Worm (Caenorhabditis elegans): ENCODE data around the gene ZK896.4.
A peak's percentile ranks its signal among the peaks of the same experiment; 100 is the strongest.

ZK896.4 gene

ce11 chrIV:12901602-12902001, 18.5 kb upstream of the ZK896.4 start:
- TF ChIP-seq pqm-1 (tag; optimal IDR thresholded peaks at IDR 0.05) (peak; percentile 51), jun-1 (tag; optimal IDR thresholded peaks at IDR 0.05) (peak; percentile 50), elt-2 (tag; optimal IDR thresholded peaks at IDR 0.05) (peak; percentile 86), ZK546.5 (tag; optimal IDR thresholded peaks at IDR 0.05) (no peak), ceh-82 (tag; optimal IDR thresholded peaks at IDR 0.05) (no peak), nhr-28 (tag; optimal IDR thresholded peaks at IDR 0.05) (no peak), egl-27 (tag; optimal IDR thresholded peaks at IDR 0.05) (no peak)

ce11 chrIV:12900267-12900666, 17.2 kb upstream of the ZK896.4 start, which contains the start of gene K08D8.10:
K08D8.10 (plus strand) TSS chrIV:12900567.
- TF ChIP-seq snpc-4 (tag; optimal IDR thresholded peaks at IDR 0.05), result no peak
- TF ChIP-seq jun-1 (tag; optimal IDR thresholded peaks at IDR 0.05), result no peak
- no peak for TF ChIP-seq unc-39 (tag; optimal IDR thresholded peaks at IDR 0.05)
- TF ChIP-seq lin-39 (tag; optimal IDR thresholded peaks at IDR 0.05), result no peak
- no peak for TF ChIP-seq ceh-16 (tag; optimal IDR thresholded peaks at IDR 0.05)
- no peak for TF ChIP-seq nhr-28 (tag; optimal IDR thresholded peaks at IDR 0.05)
- no peak for TF ChIP-seq aly-2 (tag; optimal IDR thresholded peaks at IDR 0.05)
- TF ChIP-seq elt-1 (tag; optimal IDR thresholded peaks at IDR 0.05), result no peak
- TF ChIP-seq nhr-237 (tag; optimal IDR thresholded peaks at IDR 0.05), result no peak
- no peak for TF ChIP-seq eor-1 (tag; optimal IDR thresholded peaks at IDR 0.05)

ce11 chrIV:12899392-12899791, 16.3 kb upstream of the ZK896.4 start, which contains the start of gene K08D8.9:
K08D8.9 (plus strand) TSS chrIV:12899692.
- TF ChIP-seq fkh-2 (tag; optimal IDR thresholded peaks at IDR 0.05), result no peak
- no peak for TF ChIP-seq elt-1 (tag; optimal IDR thresholded peaks at IDR 0.05)
- no peak for TF ChIP-seq nhr-28 (tag; optimal IDR thresholded peaks at IDR 0.05)
- no peak for TF ChIP-seq nhr-67 (tag; optimal IDR thresholded peaks at IDR 0.05)
- no peak for TF ChIP-seq lin-15B (tag; optimal IDR thresholded peaks at IDR 0.05)

ce11 chrIV:12898823-12899222, 15.7 kb upstream of the ZK896.4 start:
- TF ChIP-seq nfya-1 (tag; optimal IDR thresholded peaks at IDR 0.05; ENCODE audit: insufficient read depth) (no peak), elt-2 (tag; optimal IDR thresholded peaks at IDR 0.05) (peak; percentile 10), egl-5 (tag; optimal IDR thresholded peaks at IDR 0.05) (no peak), pha-4 (tag; optimal IDR thresholded peaks at IDR 0.05) (peak; percentile 10), daf-12 (tag; optimal IDR thresholded peaks at IDR 0.05) (no peak)

ce11 chrIV:12897146-12897545, 14.1 kb upstream of the ZK896.4 start:
- TF ChIP-seq ceh-28 (tag; optimal IDR thresholded peaks at IDR 0.05) (no peak), jun-1 (tag; optimal IDR thresholded peaks at IDR 0.05) (no peak), mml-1 (tag; optimal IDR thresholded peaks at IDR 0.05) (no peak), tbx-2 (tag; optimal IDR thresholded peaks at IDR 0.05) (no peak), daf-12 (tag; optimal IDR thresholded peaks at IDR 0.05) (no peak), elt-1 (tag; optimal IDR thresholded peaks at IDR 0.05) (no peak), pqm-1 (tag; optimal IDR thresholded peaks at IDR 0.05) (no peak), nhr-77 (tag; optimal IDR thresholded peaks at IDR 0.05) (no peak), aly-2 (tag; optimal IDR thresholded peaks at IDR 0.05) (no peak), lsy-12 (tag; optimal IDR thresholded peaks at IDR 0.05) (no peak), sea-2 (GFP tag; optimal IDR thresholded peaks at IDR 0.05) (no peak), lin-15B (tag; optimal IDR thresholded peaks at IDR 0.05) (no peak), nhr-76 (tag; optimal IDR thresholded peaks at IDR 0.05) (no peak), skn-1 (tag; optimal IDR thresholded peaks at IDR 0.05) (no peak), ztf-11 (tag; optimal IDR thresholded peaks at IDR 0.05) (no peak)

ce11 chrIV:12896371-12896882, 13.3 kb upstream of the ZK896.4 start, which contains the start of gene K08D8.7:
K08D8.7 (plus strand) TSS chrIV:12896832.
- TF ChIP-seq pha-4 (tag; optimal IDR thresholded peaks at IDR 0.05), result peak; percentile 28
- TF ChIP-seq zag-1 (tag; optimal IDR thresholded peaks at IDR 0.05), result no peak
- peak; percentile 3 for TF ChIP-seq pqm-1 (tag; optimal IDR thresholded peaks at IDR 0.05)
- TF ChIP-seq mml-1 (tag; optimal IDR thresholded peaks at IDR 0.05), result no peak
- TF ChIP-seq daf-12 (tag; optimal IDR thresholded peaks at IDR 0.05), result no peak
- TF ChIP-seq elt-2 (tag; optimal IDR thresholded peaks at IDR 0.05), result peak; percentile 71
- no peak for TF ChIP-seq elt-3 (tag; optimal IDR thresholded peaks at IDR 0.05)

Data from whole organism, L3 larva.